Worm (Caenorhabditis elegans) whole organism, late embryonic: ENCODE data around the gene T02B11.6.
A peak's percentile ranks its signal among the peaks of the same experiment; 100 is the strongest.

Source experiments
- F13H6.1 ChIP-seq: sonication (generic microtip); optimal IDR thresholded peaks from 2 replicates; lab custom pipeline; 2016; ENCODE audit warnings: missing genetic modification characterization, missing compliant biosample characterization
- K02D7.2 ChIP-seq: sonication (generic microtip); optimal IDR thresholded peaks from 2 replicates; lab custom pipeline; 2017; ENCODE audit warnings: mild to moderate bottlenecking, missing genetic modification characterization, missing compliant biosample characterization
- ahr-1 ChIP-seq: sonication (generic microtip); optimal IDR thresholded peaks from 2 replicates; lab custom pipeline; 2016; ENCODE audit warnings: missing genetic modification characterization, missing compliant biosample characterization
- ama-1 ChIP-seq: fragments of 150-350 bp; optimal IDR thresholded peaks from 2 replicates; lab custom pipeline; 2014
- ceh-18 ChIP-seq: sonication (generic microtip); optimal IDR thresholded peaks from 2 replicates; lab custom pipeline; 2016; ENCODE audit warnings: missing genetic modification characterization, missing compliant biosample characterization
- ceh-19 ChIP-seq: fragments of 200-800 bp; sonication (Bioruptor generic); optimal IDR thresholded peaks from 2 replicates; lab custom pipeline; 2018; ENCODE audit warnings: mild to moderate bottlenecking, missing genetic modification characterization, missing compliant biosample characterization
- ceh-22 ChIP-seq: sonication (generic microtip); optimal IDR thresholded peaks from 2 replicates; lab custom pipeline; 2017; ENCODE audit warnings: missing biosample characterization, missing genetic modification characterization
- ceh-30 ChIP-seq: fragments of 150-350 bp; optimal IDR thresholded peaks from 2 replicates; lab custom pipeline; 2014; ENCODE audit warnings: missing biosample characterization, missing genetic modification characterization
- ceh-31 ChIP-seq: sonication (generic microtip); optimal IDR thresholded peaks from 2 replicates; lab custom pipeline; 2016; ENCODE audit warnings: missing genetic modification characterization, missing compliant biosample characterization
- ceh-34 ChIP-seq: sonication (generic microtip); optimal IDR thresholded peaks from 2 replicates; lab custom pipeline; 2016; ENCODE audit warnings: mild to moderate bottlenecking, missing genetic modification characterization, missing compliant biosample characterization
- ceh-48 ChIP-seq: sonication (generic microtip); optimal IDR thresholded peaks from 2 replicates; lab custom pipeline; 2016; ENCODE audit warnings: missing genetic modification characterization, inconsistent platforms, missing compliant biosample characterization
- ceh-6 ChIP-seq: fragments of 200-800 bp; sonication (Bioruptor generic); optimal IDR thresholded peaks from 2 replicates; lab custom pipeline; 2018; ENCODE audit warnings: mild to moderate bottlenecking, missing genetic modification characterization, missing compliant biosample characterization
- dve-1 ChIP-seq: sonication (generic microtip); optimal IDR thresholded peaks from 2 replicates; lab custom pipeline; 2017; ENCODE audit warnings: antibody characterized with exemption, mild to moderate bottlenecking, missing genetic modification characterization, missing compliant biosample characterization
- elt-2 ChIP-seq: sonication (generic microtip); optimal IDR thresholded peaks from 2 replicates; lab custom pipeline; 2016; ENCODE audit warnings: missing genetic modification reagents, missing genetic modification characterization, missing compliant biosample characterization
- elt-4 ChIP-seq: sonication (generic microtip); optimal IDR thresholded peaks from 2 replicates; lab custom pipeline; 2016; ENCODE audit warnings: missing genetic modification characterization, missing compliant biosample characterization
- ets-4 ChIP-seq: sonication (generic microtip); optimal IDR thresholded peaks from 2 replicates; lab custom pipeline; 2016; ENCODE audit warnings: missing genetic modification characterization, missing compliant biosample characterization
- eyg-1 ChIP-seq: sonication (generic microtip); optimal IDR thresholded peaks from 2 replicates; lab custom pipeline; 2016; ENCODE audit warnings: missing genotype, missing genetic modification characterization, missing compliant biosample characterization
- fax-1 ChIP-seq: sonication (generic microtip); optimal IDR thresholded peaks from 2 replicates; lab custom pipeline; 2016; ENCODE audit warnings: missing genotype, missing genetic modification characterization, missing compliant biosample characterization
- fkh-10 ChIP-seq: fragments of 150-350 bp; optimal IDR thresholded peaks from 2 replicates; lab custom pipeline; 2014; ENCODE audit warnings: missing biosample characterization, missing genetic modification reagents, missing genetic modification characterization
- hlh-15 ChIP-seq: sonication (generic microtip); optimal IDR thresholded peaks from 2 replicates; lab custom pipeline; 2016; ENCODE audit warnings: missing genetic modification characterization, missing compliant biosample characterization
- hlh-30 ChIP-seq: sonication (generic microtip); optimal IDR thresholded peaks from 2 replicates; lab custom pipeline; 2017; ENCODE audit warnings: antibody characterized with exemption, missing genetic modification characterization, missing compliant biosample characterization; ENCODE audit not compliant: insufficient read depth
- hlh-6 ChIP-seq: sonication (generic microtip); optimal IDR thresholded peaks from 2 replicates; lab custom pipeline; 2016; ENCODE audit warnings: missing genotype, missing genetic modification characterization, missing compliant biosample characterization
- hlh-8 ChIP-seq: sonication (generic microtip); optimal IDR thresholded peaks from 2 replicates; lab custom pipeline; 2016; ENCODE audit warnings: missing genotype, missing genetic modification characterization, missing compliant biosample characterization
- lim-6 ChIP-seq: sonication (generic microtip); optimal IDR thresholded peaks from 2 replicates; lab custom pipeline; 2016; ENCODE audit warnings: missing genetic modification characterization, missing compliant biosample characterization
- nfya-1 ChIP-seq: sonication (generic microtip); optimal IDR thresholded peaks from 2 replicates; lab custom pipeline; 2017; ENCODE audit warnings: missing genetic modification characterization, mild to moderate bottlenecking, missing compliant biosample characterization, antibody characterized with exemption, moderate library complexity
- nhr-11 ChIP-seq: fragments of 150-350 bp; optimal IDR thresholded peaks from 2 replicates; lab custom pipeline; 2014; ENCODE audit warnings: missing biosample characterization, missing genetic modification characterization
- nhr-232 ChIP-seq: sonication (generic microtip); optimal IDR thresholded peaks from 2 replicates; lab custom pipeline; 2016; ENCODE audit warnings: missing genetic modification characterization, missing compliant biosample characterization
- odd-2 ChIP-seq: sonication (generic microtip); optimal IDR thresholded peaks from 2 replicates; lab custom pipeline; 2017; ENCODE audit warnings: antibody characterized with exemption, mild to moderate bottlenecking, missing genetic modification characterization, missing compliant biosample characterization
- pag-3 ChIP-seq: sonication (generic microtip); optimal IDR thresholded peaks from 2 replicates; lab custom pipeline; 2016; ENCODE audit warnings: missing compliant biosample characterization, missing genetic modification characterization, borderline replicate concordance
- pax-1 ChIP-seq: fragments of 150-350 bp; optimal IDR thresholded peaks from 2 replicates; lab custom pipeline; 2014; ENCODE audit warnings: missing biosample characterization, missing genetic modification characterization
- pha-4 ChIP-seq: fragments of 150-350 bp; optimal IDR thresholded peaks from 2 replicates; lab custom pipeline; 2018; ENCODE audit warnings: missing biosample characterization, missing genetic modification reagents, missing genetic modification characterization
- pros-1 ChIP-seq: fragments of 150-350 bp; optimal IDR thresholded peaks from 2 replicates; lab custom pipeline; 2014; ENCODE audit warnings: missing biosample characterization, missing genetic modification reagents, missing genetic modification characterization
- ref-2 ChIP-seq: sonication (generic microtip); optimal IDR thresholded peaks from 2 replicates; lab custom pipeline; 2016; ENCODE audit warnings: missing genetic modification characterization, missing compliant biosample characterization
- rnt-1 ChIP-seq: sonication (generic microtip); optimal IDR thresholded peaks from 2 replicates; lab custom pipeline; 2016; ENCODE audit warnings: missing genetic modification characterization, missing compliant biosample characterization
- sdc-2 ChIP-seq: sonication (generic microtip); optimal IDR thresholded peaks from 2 replicates; lab custom pipeline; 2016; ENCODE audit warnings: missing genotype, missing genetic modification characterization, missing compliant biosample characterization
- tbx-2 ChIP-seq: sonication (generic microtip); optimal IDR thresholded peaks from 2 replicates; lab custom pipeline; 2016; ENCODE audit warnings: missing genetic modification characterization, missing compliant biosample characterization
- unc-42 ChIP-seq: sonication (generic microtip); optimal IDR thresholded peaks from 2 replicates; lab custom pipeline; 2016; ENCODE audit warnings: missing genotype, missing genetic modification characterization, missing compliant biosample characterization
- unc-55 ChIP-seq: sonication (generic microtip); optimal IDR thresholded peaks from 2 replicates; lab custom pipeline; 2017; ENCODE audit warnings: missing biosample characterization, missing genetic modification reagents, missing genetic modification characterization
- unc-86 ChIP-seq: sonication (generic microtip); optimal IDR thresholded peaks from 2 replicates; lab custom pipeline; 2016; ENCODE audit warnings: missing genetic modification characterization, missing compliant biosample characterization

The T02B11.6 gene

ce11 chrV:908681-909080, 19.6 kb upstream of the T02B11.6 start:
- no peak for TF ChIP-seq ceh-18 (tag; lab: Kevin White, UChicago)
- no peak for TF ChIP-seq hlh-6 (tag; lab: Kevin White, UChicago)
- TF ChIP-seq eyg-1 = no peak
- TF ChIP-seq nhr-11 = no peak
- TF ChIP-seq elt-2 (tag; lab: Kevin White, UChicago) = no peak
- TF ChIP-seq nhr-232 = no peak
- TF ChIP-seq lim-6 (tag; lab: Kevin White, UChicago) = no peak
- no peak for TF ChIP-seq ceh-6 (GFP tag; lab: Kevin White, UChicago)
- TF ChIP-seq ama-1 (lab: Kevin White, UChicago) = no peak
- no peak for TF ChIP-seq fax-1 (tag; lab: Kevin White, UChicago)
- TF ChIP-seq pax-1 (tag; lab: Kevin White, UChicago) = no peak
- TF ChIP-seq unc-86 (tag; lab: Kevin White, UChicago) = no peak
- no peak for TF ChIP-seq ceh-48 (tag; lab: Kevin White, UChicago)
- TF ChIP-seq rnt-1 = no peak
- TF ChIP-seq F13H6.1 (tag; lab: Kevin White, UChicago) = no peak
- no peak for TF ChIP-seq hlh-8 (tag; lab: Kevin White, UChicago)
- no peak for TF ChIP-seq ceh-19 (GFP tag; lab: Kevin White, UChicago)
- no peak for TF ChIP-seq ceh-34 (tag; lab: Kevin White, UChicago)
- TF ChIP-seq, all 69 proteins: peak for 0

DNA sequence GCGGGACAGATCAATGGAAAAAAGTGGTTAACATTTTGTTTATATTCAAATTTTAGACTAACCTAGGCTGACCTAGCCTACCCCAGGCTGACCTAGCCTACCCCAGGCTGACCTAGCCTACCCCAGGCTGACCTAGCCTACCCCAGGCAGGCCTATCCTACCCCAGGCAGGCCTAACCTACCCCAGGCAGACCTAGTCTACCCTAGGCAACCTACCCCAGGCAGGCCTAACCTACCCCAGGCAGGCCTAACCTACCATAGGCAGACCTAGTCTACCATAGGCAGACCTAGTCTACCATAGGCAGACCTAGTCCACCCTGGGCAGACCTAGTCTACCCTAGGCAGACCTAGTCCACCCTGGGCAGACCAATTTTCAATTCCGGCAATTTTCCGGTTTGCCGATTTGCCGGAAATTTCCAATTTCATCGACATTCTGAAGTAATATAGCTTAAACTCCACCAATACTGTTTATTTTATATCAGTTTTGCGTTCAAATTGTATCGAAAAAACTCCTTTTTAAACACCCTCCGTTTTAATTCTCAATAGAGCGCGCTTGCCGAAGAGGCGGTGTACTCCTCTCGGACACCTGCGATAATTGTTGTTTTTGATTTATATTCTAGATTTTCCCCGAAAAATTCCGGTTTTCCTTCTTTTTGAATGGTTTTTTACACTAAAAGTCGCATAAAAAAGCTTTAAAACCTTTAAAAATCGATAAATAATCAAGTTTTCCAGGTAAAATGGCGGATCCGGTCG, 15.3 kb upstream of the T02B11.6 start, which contains the start of gene trm-2A:
Gene trm-2A (plus strand): TSS at position 732 of the 752 bp plus-strand sequence.
- TF ChIP-seq ceh-22 (tag; lab: Kevin White, UChicago) (no peak), ets-4 (no peak), ref-2 (tag; lab: Kevin White, UChicago) (no peak), hlh-8 (tag; lab: Kevin White, UChicago) (no peak), ceh-30 (tag; lab: Kevin White, UChicago) (no peak), K02D7.2 (tag; lab: Kevin White, UChicago) (no peak), tbx-2 (tag; lab: Kevin White, UChicago) (peak; percentile 26), unc-42 (tag; lab: Kevin White, UChicago) (no peak), hlh-30 (tag; lab: Kevin White, UChicago) (no peak), elt-4 (tag; lab: Kevin White, UChicago) (no peak), fkh-10 (GFP tag; lab: Kevin White, UChicago) (no peak), nhr-11 (no peak), unc-55 (no peak), pag-3 (tag; lab: Kevin White, UChicago) (no peak), odd-2 (no peak), pros-1 (tag; lab: Kevin White, UChicago) (no peak), sdc-2 (no peak), pha-4 (tag; lab: Kevin White, UChicago) (no peak), hlh-6 (tag; lab: Kevin White, UChicago) (no peak), dve-1 (no peak), nfya-1 (tag; lab: Kevin White, UChicago) (peak; percentile 24), ceh-31 (peak; percentile 15), ahr-1 (tag; lab: Kevin White, UChicago) (no peak)
- TF ChIP-seq, all 69 proteins: peak for 3

DNA sequence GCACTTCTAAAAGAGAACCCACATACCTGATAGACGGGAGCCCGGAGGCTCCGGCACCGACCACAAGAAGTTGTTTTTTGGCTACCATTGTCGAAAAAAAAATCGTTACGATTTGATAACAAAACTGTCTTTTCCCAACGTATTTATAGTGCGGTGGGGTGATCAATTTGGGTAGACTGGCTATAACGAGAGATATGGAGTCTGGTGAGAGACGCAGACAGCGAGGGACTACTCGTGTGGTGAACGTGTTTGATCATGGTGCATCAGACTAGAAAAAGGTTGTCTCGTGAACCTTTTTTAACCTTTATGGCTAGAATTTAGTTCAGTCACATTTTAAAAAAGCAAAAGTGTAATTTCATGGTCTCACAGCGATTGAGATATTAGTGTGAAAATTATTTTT, 14.3 kb upstream of the T02B11.6 start, which contains the start of gene fmo-5:
Gene fmo-5 (minus strand): TSS at position 206 of the 400 bp plus-strand sequence.
- peak; percentile 36 for TF ChIP-seq hlh-30 (tag; lab: Kevin White, UChicago)
- TF ChIP-seq hlh-15 (tag; lab: Kevin White, UChicago) = no peak
- TF ChIP-seq, all 69 proteins: peak for 1
